Fruit fly (Drosophila melanogaster): ENCODE data around the gene Ca-Ma2d.

Ca-Ma2d gene

dm6 chr2L:16275809-16276178 is 44.5 kb downstream of the Ca-Ma2d start (continued):
- peak; percentile 36 for TF ChIP-seq CG16779 (tag; optimal IDR thresholded peaks at IDR 0.05)
- TF ChIP-seq Eip75B (GFP tag; optimal IDR thresholded peaks at IDR 0.05) = peak; percentile 47
- TF ChIP-seq CG8119 (GFP tag; IDR thresholded peaks at IDR 0.05) = peak; percentile 81; the same call in 2 of the 3 replicates
- no peak for TF ChIP-seq CG6854 (GFP tag; optimal IDR thresholded peaks at IDR 0.05)
- peak; percentile 15 for TF ChIP-seq CG3032 (tag; optimal IDR thresholded peaks at IDR 0.05)
- peak; percentile 51; the same call in 1 of the 2 replicates for TF ChIP-seq Gug (GFP tag; IDR thresholded peaks at IDR 0.05)
- no peak for TF ChIP-seq CG9139 (GFP tag; optimal IDR thresholded peaks at IDR 0.05)
- no peak for TF ChIP-seq CG11902 (GFP tag; optimal IDR thresholded peaks at IDR 0.05)
- TF ChIP-seq ss (GFP tag; optimal IDR thresholded peaks at IDR 0.05) = no peak
- TF ChIP-seq CG8319 (GFP tag; optimal IDR thresholded peaks at IDR 0.05) = no peak
- peak; percentile 50 for TF ChIP-seq CG10631 (GFP tag; optimal IDR thresholded peaks at IDR 0.05)
- TF ChIP-seq Hr4 (GFP tag; optimal IDR thresholded peaks at IDR 0.05) = peak; percentile 90
- no peak for TF ChIP-seq Eip93F (GFP tag; optimal IDR thresholded peaks at IDR 0.05)
- peak; percentile 83 for TF ChIP-seq eg (GFP tag; IDR thresholded peaks at IDR 0.05)
- peak; percentile 52 for TF ChIP-seq topi (GFP tag; optimal IDR thresholded peaks at IDR 0.05)
- TF ChIP-seq CG34406 (GFP tag; optimal IDR thresholded peaks at IDR 0.05) = peak; percentile 39
- TF ChIP-seq Sox15 (GFP tag; optimal IDR thresholded peaks at IDR 0.05) = no peak
- TF ChIP-seq dsx (GFP tag; optimal IDR thresholded peaks at IDR 0.05; ENCODE audit: poor library complexity, severe bottlenecking) = peak; percentile 31
- TF ChIP-seq CG32006 (GFP tag; optimal IDR thresholded peaks at IDR 0.05) = peak; percentile 89
- peak; percentile 72 for TF ChIP-seq dac (GFP tag; optimal IDR thresholded peaks at IDR 0.05)
- no peak for TF ChIP-seq fkh (GFP tag; optimal IDR thresholded peaks at IDR 0.05)
- peak; percentile 83 for TF ChIP-seq CG6163 (GFP tag; IDR thresholded peaks at IDR 0.05)
- TF ChIP-seq cyc (GFP tag; optimal IDR thresholded peaks at IDR 0.05) = peak; percentile 11
- peak; percentile 23 for TF ChIP-seq Sox14 (GFP tag; optimal IDR thresholded peaks at IDR 0.05)
- peak; percentile 40 for TF ChIP-seq acj6 (GFP tag; optimal IDR thresholded peaks at IDR 0.05)
- TF ChIP-seq CG3919 (GFP tag; optimal IDR thresholded peaks at IDR 0.05) = peak; percentile 27
- TF ChIP-seq spab (GFP tag; optimal IDR thresholded peaks at IDR 0.05) = peak; percentile 23
- peak; percentile 32 for TF ChIP-seq net (GFP tag; optimal IDR thresholded peaks at IDR 0.05)
- peak; percentile 62 for TF ChIP-seq Ets96B (tag; optimal IDR thresholded peaks at IDR 0.05)
- no peak for TF ChIP-seq Hr38 (GFP tag; optimal IDR thresholded peaks at IDR 0.05)
- TF ChIP-seq CG6276 (GFP tag; optimal IDR thresholded peaks at IDR 0.05) = peak; percentile 77
- TF ChIP-seq Met (GFP tag; optimal IDR thresholded peaks at IDR 0.05) = peak; percentile 47
- peak; percentile 39 for TF ChIP-seq Lpt (GFP tag; optimal IDR thresholded peaks at IDR 0.05)
- no peak for TF ChIP-seq Ets21C (GFP tag; optimal IDR thresholded peaks at IDR 0.05)
- no peak for TF ChIP-seq fd59A (GFP tag; optimal IDR thresholded peaks at IDR 0.05)
- TF ChIP-seq svp (GFP tag) = peak; percentile 80
- peak; percentile 14 for TF ChIP-seq CG11762 (GFP tag; optimal IDR thresholded peaks at IDR 0.05; ENCODE audit: insufficient read depth)

DNA sequence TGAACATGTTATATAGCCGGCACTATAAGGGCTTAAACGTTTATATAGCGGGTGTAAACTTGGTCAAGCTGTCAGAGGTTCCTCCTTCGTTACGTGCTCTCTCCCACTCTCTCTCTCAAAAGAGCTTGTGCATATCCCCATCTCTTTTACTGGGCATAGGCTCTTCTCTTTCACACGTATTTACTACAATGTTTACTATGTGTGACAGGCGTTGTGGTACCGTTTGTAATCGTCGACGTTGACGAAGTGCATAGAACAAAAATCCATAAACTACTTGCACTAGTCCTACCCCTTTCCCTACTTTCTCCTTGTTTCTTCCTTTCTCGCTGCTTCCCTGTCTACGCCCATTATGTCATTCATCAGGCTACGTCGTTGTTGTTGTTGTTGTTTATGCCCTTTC is 45.5 kb downstream of the Ca-Ma2d start:
- TF ChIP-seq dsx (GFP tag; optimal IDR thresholded peaks at IDR 0.05; ENCODE audit: poor library complexity, severe bottlenecking) (peak; percentile 70), fkh (GFP tag; optimal IDR thresholded peaks at IDR 0.05) (peak; percentile 38), eg (GFP tag; IDR thresholded peaks at IDR 0.05) (no peak)

DNA sequence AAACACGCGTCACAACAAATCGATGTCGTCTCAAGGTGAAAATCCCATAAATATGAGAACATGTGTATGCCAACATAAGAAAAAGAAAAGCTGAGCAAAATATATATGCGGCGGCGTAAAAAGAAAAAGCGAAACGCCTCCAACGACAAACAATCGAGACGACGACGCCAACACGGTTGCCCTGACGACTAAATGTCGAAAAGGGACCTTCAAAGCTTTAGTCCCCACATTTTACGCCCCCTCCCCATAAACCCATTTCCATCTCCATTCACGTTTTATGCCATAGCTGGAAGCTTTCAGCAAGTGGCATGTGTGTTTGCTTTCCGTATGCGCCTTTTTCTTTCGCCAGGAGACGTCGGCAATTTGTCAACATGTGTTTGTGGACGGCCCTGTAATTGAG is 46.6 kb downstream of the Ca-Ma2d start:
- TF ChIP-seq CG4318 (GFP tag; optimal IDR thresholded peaks at IDR 0.05) = no peak
- TF ChIP-seq Blimp-1 (GFP tag; optimal IDR thresholded peaks at IDR 0.05) = no peak
- TF ChIP-seq CG32006 (GFP tag; optimal IDR thresholded peaks at IDR 0.05) = no peak
- no peak for TF ChIP-seq Hr38 (GFP tag; optimal IDR thresholded peaks at IDR 0.05)
- no peak for TF ChIP-seq dsx (GFP tag; optimal IDR thresholded peaks at IDR 0.05; ENCODE audit: poor library complexity, severe bottlenecking)
- TF ChIP-seq acj6 (GFP tag; optimal IDR thresholded peaks at IDR 0.05) = no peak
- TF ChIP-seq vri (GFP tag; optimal IDR thresholded peaks at IDR 0.05) = no peak
- TF ChIP-seq svp (GFP tag) = no peak
- no peak for TF ChIP-seq fd59A (GFP tag; optimal IDR thresholded peaks at IDR 0.05)
- TF ChIP-seq CG8119 (GFP tag; IDR thresholded peaks at IDR 0.05) = no peak
- no peak for TF ChIP-seq Hr4 (GFP tag; optimal IDR thresholded peaks at IDR 0.05)
- TF ChIP-seq esn (GFP tag; optimal IDR thresholded peaks at IDR 0.05) = no peak
- TF ChIP-seq CG3032 (tag; optimal IDR thresholded peaks at IDR 0.05) = no peak
- no peak for TF ChIP-seq eg (GFP tag; IDR thresholded peaks at IDR 0.05)
- no peak for TF ChIP-seq CG34406 (GFP tag; optimal IDR thresholded peaks at IDR 0.05)
- TF ChIP-seq CG6808 (GFP tag; optimal IDR thresholded peaks at IDR 0.05) = no peak
